Worm (Caenorhabditis elegans): ENCODE measurements around the gene oig-8.

Gene oig-8

DNA sequence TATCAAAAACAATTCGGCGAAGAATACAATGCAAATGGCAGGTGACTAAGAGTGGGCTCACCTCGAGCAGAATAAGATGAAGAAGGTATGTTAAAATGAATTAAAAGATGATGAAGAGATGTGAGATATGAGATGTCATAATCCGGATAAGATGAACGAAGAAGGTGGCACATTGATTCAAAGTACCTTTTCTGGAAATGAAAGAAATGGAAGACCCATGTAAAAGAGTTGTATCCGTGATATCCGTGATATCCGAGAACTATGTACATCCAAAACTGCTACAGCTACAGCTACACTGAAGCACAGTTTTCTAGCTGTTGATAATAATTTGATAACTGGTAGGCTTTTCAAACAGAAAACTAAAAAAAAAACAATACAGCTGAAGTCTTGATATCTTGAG is at the start of gene oig-8:
Gene oig-8, minus strand, starts transcription at position 101 of the 400 bp plus-strand sequence.
- TF ChIP-seq ceh-24 (tag; optimal IDR thresholded peaks at IDR 0.05) (no peak), pqm-1 (tag; optimal IDR thresholded peaks at IDR 0.05) (no peak), ceh-30 (tag; optimal IDR thresholded peaks at IDR 0.05) (no peak), unc-86 (tag; optimal IDR thresholded peaks at IDR 0.05) (no peak), ceh-45 (GFP tag; IDR thresholded peaks at IDR 0.05) (no peak), hlh-13 (GFP tag; optimal IDR thresholded peaks at IDR 0.05) (no peak), ceh-34 (tag; optimal IDR thresholded peaks at IDR 0.05) (no peak), fax-1 (tag; optimal IDR thresholded peaks at IDR 0.05) (no peak), odd-2 (tag; optimal IDR thresholded peaks at IDR 0.05) (no peak), hlh-15 (tag; optimal IDR thresholded peaks at IDR 0.05) (no peak), F13H6.1 (tag; optimal IDR thresholded peaks at IDR 0.05) (no peak), npax-4 (tag; optimal IDR thresholded peaks at IDR 0.05) (no peak)

DNA sequence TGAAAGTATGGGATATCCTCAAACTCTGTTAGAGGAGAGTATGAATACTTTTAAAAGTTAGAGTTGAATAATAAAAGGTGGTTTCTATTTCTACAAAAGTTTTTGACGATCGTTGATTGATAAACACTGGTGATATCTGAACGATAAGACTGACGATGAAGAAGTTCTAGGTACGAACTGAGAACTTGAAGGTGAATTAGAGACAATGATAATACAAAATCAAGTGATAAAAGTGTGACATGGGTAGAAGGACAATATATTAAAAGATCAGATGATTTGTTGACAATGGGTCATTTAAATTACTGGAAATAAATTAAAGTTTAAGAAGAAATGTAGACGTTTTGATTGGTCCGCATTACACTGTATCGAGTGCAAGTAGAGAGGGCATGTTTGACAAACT is 46.5 kb upstream of the oig-8 start, which contains the start of gene C18H9.5:
Gene C18H9.5, minus strand, starts transcription at position 179 of the 400 bp plus-strand sequence.
- TF ChIP-seq ceh-9 (tag; optimal IDR thresholded peaks at IDR 0.05) (no peak), pag-3 (tag; optimal IDR thresholded peaks at IDR 0.05; ENCODE audit: borderline replicate concordance) (no peak), syd-9 (tag; optimal IDR thresholded peaks at IDR 0.05) (no peak), npax-4 (tag; optimal IDR thresholded peaks at IDR 0.05) (no peak), Y22D7AL.16 (tag; optimal IDR thresholded peaks at IDR 0.05) (no peak), hlh-13 (GFP tag; optimal IDR thresholded peaks at IDR 0.05) (no peak)

ce11 chrII:6689088-6689487 is 40.2 kb upstream of the oig-8 start:
- TF ChIP-seq tbx-7 (tag; optimal IDR thresholded peaks at IDR 0.05) (no peak), hlh-8 (tag; optimal IDR thresholded peaks at IDR 0.05) (no peak), ceh-14 (tag; optimal IDR thresholded peaks at IDR 0.05) (no peak), ets-4 (tag; optimal IDR thresholded peaks at IDR 0.05) (no peak), pros-1 (tag; optimal IDR thresholded peaks at IDR 0.05) (no peak), odd-2 (tag; optimal IDR thresholded peaks at IDR 0.05) (no peak), sdc-2 (tag; optimal IDR thresholded peaks at IDR 0.05) (no peak), zip-5 (tag; optimal IDR thresholded peaks at IDR 0.05) (no peak), ceh-18 (tag; optimal IDR thresholded peaks at IDR 0.05) (no peak), ahr-1 (tag; optimal IDR thresholded peaks at IDR 0.05) (no peak), ceh-31 (tag; optimal IDR thresholded peaks at IDR 0.05) (no peak), mec-3 (tag; optimal IDR thresholded peaks at IDR 0.05; ENCODE audit: borderline replicate concordance) (no peak), ceh-24 (tag; optimal IDR thresholded peaks at IDR 0.05) (no peak), ceh-48 (tag; optimal IDR thresholded peaks at IDR 0.05) (no peak), fax-1 (tag; optimal IDR thresholded peaks at IDR 0.05) (no peak)

DNA sequence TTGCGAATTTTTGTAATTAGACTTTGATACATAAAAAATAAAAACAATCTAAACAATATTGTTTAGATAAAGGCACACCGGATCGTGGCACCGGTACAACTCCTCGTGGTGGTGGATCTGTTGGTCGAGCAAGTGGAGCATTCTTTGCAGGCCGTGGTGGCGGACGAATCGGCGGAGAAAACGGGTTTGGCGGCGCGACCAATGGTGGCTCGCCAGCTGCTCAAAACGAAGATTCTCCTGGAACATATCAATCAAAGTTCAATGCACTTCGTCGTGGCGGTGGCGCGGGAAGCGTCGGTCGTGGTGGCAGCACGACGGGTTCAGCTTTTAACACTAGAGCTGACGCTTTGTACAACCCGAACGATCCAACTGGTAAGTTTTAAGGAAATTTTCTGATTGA is 37.0 kb upstream of the oig-8 start:
- TF ChIP-seq C08G9.2 (tag; optimal IDR thresholded peaks at IDR 0.05): no peak
- TF ChIP-seq ttx-3 (tag; optimal IDR thresholded peaks at IDR 0.05): no peak
- no peak for TF ChIP-seq fkh-6 (tag; optimal IDR thresholded peaks at IDR 0.05)
- no peak for TF ChIP-seq ceh-48 (tag; optimal IDR thresholded peaks at IDR 0.05)
- TF ChIP-seq madf-2 (tag; optimal IDR thresholded peaks at IDR 0.05): no peak
- TF ChIP-seq ceh-9 (tag; optimal IDR thresholded peaks at IDR 0.05): no peak
- TF ChIP-seq hlh-13 (GFP tag; optimal IDR thresholded peaks at IDR 0.05): no peak
- TF ChIP-seq hlh-8 (tag; optimal IDR thresholded peaks at IDR 0.05): no peak
- no peak for TF ChIP-seq zip-5 (tag; optimal IDR thresholded peaks at IDR 0.05)
- TF ChIP-seq ceh-34 (tag; optimal IDR thresholded peaks at IDR 0.05): no peak
- TF ChIP-seq pha-4 (tag; optimal IDR thresholded peaks at IDR 0.05): no peak
- no peak for TF ChIP-seq nhr-11 (tag; optimal IDR thresholded peaks at IDR 0.05)
- TF ChIP-seq pros-1 (tag; optimal IDR thresholded peaks at IDR 0.05): no peak
- no peak for TF ChIP-seq rnt-1 (tag; optimal IDR thresholded peaks at IDR 0.05)
- TF ChIP-seq ets-4 (tag; optimal IDR thresholded peaks at IDR 0.05): no peak
- TF ChIP-seq F13H6.1 (tag; optimal IDR thresholded peaks at IDR 0.05): no peak
- no peak for TF ChIP-seq ceh-30 (tag; optimal IDR thresholded peaks at IDR 0.05)
- TF ChIP-seq pax-1 (tag; optimal IDR thresholded peaks at IDR 0.05): no peak
- TF ChIP-seq lin-11 (tag; optimal IDR thresholded peaks at IDR 0.05): no peak
- TF ChIP-seq ceh-6 (GFP tag; optimal IDR thresholded peaks at IDR 0.05): no peak

Data from whole organism, late embryonic.